Worm (Caenorhabditis elegans) whole organism, mixed stage, embryonic: ENCODE measurements around the gene srx-12.

Experiments used
- bed-3 ChIP-seq: fragments of 200-800 bp; sonication (Bioruptor generic); optimal IDR thresholded peaks from 3 replicates; lab custom pipeline; 2018; ENCODE audit warnings: mild to moderate bottlenecking, missing genetic modification characterization, moderate library complexity, missing compliant biosample characterization
- ces-1 ChIP-seq: fragments of 150-350 bp; optimal IDR thresholded peaks from 2 replicates; lab custom pipeline; 2014; ENCODE audit warnings: missing biosample characterization, missing genetic modification reagents, missing genetic modification characterization
- elt-3 ChIP-seq: fragments of 150-350 bp; optimal IDR thresholded peaks from 2 replicates; lab custom pipeline; 2014; ENCODE audit warnings: missing biosample characterization, missing genetic modification characterization
- mep-1 ChIP-seq: fragments of 150-350 bp; optimal IDR thresholded peaks from 2 replicates; lab custom pipeline; 2017; ENCODE audit warnings: missing biosample characterization, missing genetic modification reagents, missing genetic modification characterization, inconsistent platforms
- nhr-28 ChIP-seq: fragments of 150-350 bp; optimal IDR thresholded peaks from 2 replicates; lab custom pipeline; 2014; ENCODE audit warnings: missing biosample characterization, missing genetic modification characterization
- snpc-4 ChIP-seq: fragments of 150-350 bp; optimal IDR thresholded peaks from 2 replicates; lab custom pipeline; 2014; ENCODE audit warnings: missing biosample characterization, missing genetic modification characterization
- unc-39 ChIP-seq: fragments of 150-350 bp; optimal IDR thresholded peaks from 2 replicates; lab custom pipeline; 2014; ENCODE audit warnings: missing biosample characterization, missing genetic modification characterization
- unc-62 ChIP-seq: fragments of 150-350 bp; optimal IDR thresholded peaks from 2 replicates; lab custom pipeline; 2014; ENCODE audit warnings: missing biosample characterization, missing genetic modification reagents, missing genetic modification characterization
- zip-8 ChIP-seq: fragments of 150-350 bp; optimal IDR thresholded peaks from 2 replicates; lab custom pipeline; 2014; ENCODE audit warnings: missing biosample characterization, missing genetic modification characterization
- ztf-11 ChIP-seq: fragments of 150-350 bp; optimal IDR thresholded peaks from 2 replicates; lab custom pipeline; 2014; ENCODE audit warnings: missing biosample characterization, missing genetic modification characterization

DNA sequence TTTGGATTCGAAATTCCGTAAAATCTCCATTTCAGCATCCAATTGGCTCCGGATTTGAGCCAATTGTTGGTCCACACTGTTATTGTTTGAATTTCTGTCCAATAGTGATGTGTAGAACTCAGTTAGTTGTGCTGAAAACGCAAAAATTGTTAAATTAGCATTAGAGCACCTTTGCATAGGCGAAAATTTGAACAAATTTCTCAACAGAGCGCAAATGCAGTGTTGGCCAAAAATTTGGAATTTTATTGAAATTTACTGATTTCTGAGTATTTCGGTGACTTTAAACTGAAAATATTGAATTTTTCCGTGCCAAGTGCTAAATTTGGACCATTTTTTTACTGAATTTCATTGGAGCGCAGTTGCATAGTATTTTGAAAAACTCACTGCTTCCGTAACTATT, 5.2 kb upstream of the srx-12 start:
- TF ChIP-seq zip-8 (tag; lab: Kevin White, UChicago) (no peak), mep-1 (no peak), ztf-11 (tag; lab: Kevin White, UChicago) (no peak), unc-39 (tag; lab: Kevin White, UChicago) (no peak), ces-1 (GFP tag; lab: Kevin White, UChicago) (no peak), unc-62 (GFP tag; lab: Kevin White, UChicago) (no peak), bed-3 (GFP tag; lab: Kevin White, UChicago) (no peak), nhr-28 (no peak), snpc-4 (tag; lab: Kevin White, UChicago) (no peak), elt-3 (tag; lab: Kevin White, UChicago) (no peak)
